Worm (Caenorhabditis elegans): ENCODE measurements around the gene D1086.18.

ce11 chrV:14093805-14094204 lies 8.1 kb downstream of the D1086.18 start, which contains the start of gene D1086.8:
- TF ChIP-seq sox-4 (tag; optimal IDR thresholded peaks at IDR 0.05) (no peak), nhr-11 (tag; optimal IDR thresholded peaks at IDR 0.05) (no peak), ceh-82 (tag; optimal IDR thresholded peaks at IDR 0.05) (no peak), ztf-11 (tag; optimal IDR thresholded peaks at IDR 0.05) (no peak), pqm-1 (tag; optimal IDR thresholded peaks at IDR 0.05) (no peak), ceh-90 (tag; optimal IDR thresholded peaks at IDR 0.05) (no peak), alr-1 (tag; optimal IDR thresholded peaks at IDR 0.05; ENCODE audit: borderline replicate concordance) (no peak), snpc-4 (tag; optimal IDR thresholded peaks at IDR 0.05) (no peak)
